Worm (Caenorhabditis elegans) whole organism, L4 larva: ENCODE results near the gene K02A2.5.

Experiments
- R02D3.7 ChIP-seq: fragments of 150-350 bp; sonication (generic microtip); optimal IDR thresholded peaks from 3 replicates; lab custom pipeline; 2014; ENCODE audit warnings: missing biosample characterization, missing genetic modification characterization
- ama-1 ChIP-seq: fragments of 150-350 bp; optimal IDR thresholded peaks from 2 replicates; lab custom pipeline; 2014; ENCODE audit warnings: inconsistent platforms, mixed read lengths
- hlh-30 ChIP-seq: sonication (generic microtip); optimal IDR thresholded peaks from 2 replicates; lab custom pipeline; 2017; ENCODE audit warnings: antibody characterized with exemption, mild to moderate bottlenecking, missing genetic modification characterization, missing compliant biosample characterization; ENCODE audit not compliant: insufficient read depth
- pqm-1 ChIP-seq: sonication (generic microtip); optimal IDR thresholded peaks from 2 replicates; lab custom pipeline; 2017; ENCODE audit warnings: missing biosample characterization, missing genetic modification characterization
- vab-7 ChIP-seq: fragments of 200-800 bp; sonication (Bioruptor generic); IDR thresholded peaks from 2 replicates; pipeline ENCODE4 v1.3.6; 2022; ENCODE audit warnings: missing genetic modification reagents, missing genetic modification characterization, missing compliant biosample characterization
- zip-11 ChIP-seq: fragments of 200-800 bp; sonication (Bioruptor generic); IDR thresholded peaks from 2 replicates; pipeline ENCODE4 v1.3.6; 2022; ENCODE audit warnings: missing genetic modification characterization, missing compliant biosample characterization

DNA sequence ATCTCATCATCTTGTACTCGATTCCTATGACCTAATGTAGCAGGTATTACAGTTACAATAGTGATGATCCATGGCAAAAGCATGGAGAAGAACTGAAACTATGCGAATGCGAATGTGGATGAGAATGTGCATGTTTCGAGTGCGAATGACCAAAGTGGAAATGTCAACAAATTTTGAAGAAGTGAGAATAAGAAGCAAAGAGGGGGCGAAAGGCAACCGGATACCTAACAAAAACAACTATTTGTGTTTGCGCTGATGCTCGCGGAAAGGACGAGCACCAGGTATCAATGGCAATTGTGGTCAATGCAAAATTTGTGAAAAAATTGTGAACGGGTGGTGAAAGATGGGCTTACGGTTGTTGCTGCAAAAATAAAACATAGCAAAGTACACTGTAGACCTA, 9.2 kb downstream of the K02A2.5 start, which contains the start of gene nas-7:
- no peak for TF ChIP-seq zip-11 (GFP tag; lab: Robert Waterston, UW)
- TF ChIP-seq pqm-1 (tag; lab: Kevin White, UChicago): no peak
- no peak for TF ChIP-seq ama-1 (lab: Kevin White, UChicago)
- no peak for TF ChIP-seq vab-7 (GFP tag; lab: Robert Waterston, UW)
- TF ChIP-seq hlh-30 (tag; lab: Kevin White, UChicago): no peak
- no peak for TF ChIP-seq R02D3.7
